Fruit fly (Drosophila melanogaster) whole organism, embryonic: ENCODE measurements around the gene lectin-24Db.

Experiments used
- Abd-B ChIP-seq: fragments of 200-800 bp; sonication (Bioruptor generic); optimal IDR thresholded peaks from 2 replicates; lab custom pipeline; 2018; ENCODE audit warnings: missing biosample characterization, mild to moderate bottlenecking, missing genetic modification characterization, moderate library complexity
- CG10431 ChIP-seq: fragments of 200-800 bp; sonication (Bioruptor generic); optimal IDR thresholded peaks from 3 replicates; lab custom pipeline; 2018; ENCODE audit warnings: missing biosample characterization, mild to moderate bottlenecking, missing genetic modification characterization
- CG11504 ChIP-seq: fragments of 200-800 bp; sonication (Bioruptor generic); optimal IDR thresholded peaks from 3 replicates; lab custom pipeline; 2019; ENCODE audit warnings: missing biosample characterization, mild to moderate bottlenecking, missing genetic modification characterization, moderate library complexity
- CG12299 ChIP-seq: fragments of 200-800 bp; sonication (Bioruptor generic); optimal IDR thresholded peaks from 2 replicates; lab custom pipeline; 2018; ENCODE audit warnings: missing biosample characterization, mild to moderate bottlenecking, missing genetic modification characterization
- CG1233 ChIP-seq: fragments of 200-800 bp; sonication (Bioruptor generic); optimal IDR thresholded peaks from 4 replicates; lab custom pipeline; 2018; ENCODE audit warnings: missing biosample characterization, mild to moderate bottlenecking, missing genetic modification characterization
- CG13287 ChIP-seq: fragments of 200-800 bp; sonication (Bioruptor generic); IDR thresholded peaks from 2 replicates; pipeline ENCODE4 v1.3.6; 2022; ENCODE audit warnings: missing biosample characterization, missing genetic modification characterization; ENCODE audit not compliant: partially characterized antibody
- CG14441 ChIP-seq: fragments of 200-800 bp; sonication (Bioruptor generic); IDR thresholded peaks from 2 replicates; pipeline ENCODE4 v1.3.6; 2022; ENCODE audit warnings: missing biosample characterization, missing genetic modification characterization
- CG1603 ChIP-seq: fragments of 200-800 bp; sonication (Bioruptor generic); optimal IDR thresholded peaks from 2 replicates; lab custom pipeline; 2019; ENCODE audit warnings: missing biosample characterization, mild to moderate bottlenecking, missing genetic modification characterization, moderate library complexity
- CG16779 ChIP-seq: fragments of 200-800 bp; sonication (Bioruptor generic); IDR thresholded peaks from 2 replicates; pipeline ENCODE4 v1.3.6; 2022; ENCODE audit warnings: missing biosample characterization, missing genetic modification characterization
- CG17829 ChIP-seq: fragments of 200-800 bp; optimal IDR thresholded peaks from 2 replicates; lab custom pipeline; 2019; ENCODE audit warnings: missing biosample characterization, mild to moderate bottlenecking, missing genetic modification characterization, moderate library complexity
- CG18764 ChIP-seq: fragments of 200-800 bp; sonication (Bioruptor generic); optimal IDR thresholded peaks from 3 replicates; lab custom pipeline; 2016; ENCODE audit warnings: missing biosample characterization, missing genetic modification characterization
- CG2678 ChIP-seq: fragments of 200-800 bp; sonication (Bioruptor generic); optimal IDR thresholded peaks from 3 replicates; lab custom pipeline; 2019; ENCODE audit warnings: missing biosample characterization, mild to moderate bottlenecking, missing genetic modification characterization, moderate library complexity
- CG31224 ChIP-seq: fragments of 200-800 bp; sonication (Bioruptor generic); IDR thresholded peaks from 2 replicates; pipeline ENCODE4 v1.3.6; 2022; ENCODE audit warnings: missing biosample characterization, missing genetic modification characterization
- CG3163 ChIP-seq: fragments of 200-800 bp; sonication (Bioruptor generic); optimal IDR thresholded peaks from 3 replicates; lab custom pipeline; 2016; ENCODE audit warnings: missing biosample characterization, missing genetic modification characterization
- CG3847 ChIP-seq: fragments of 200-800 bp; sonication (Bioruptor generic); IDR thresholded peaks from 2 replicates; pipeline ENCODE4 v1.3.6; 2022; ENCODE audit warnings: missing biosample characterization, missing genetic modification characterization
- CG7556 ChIP-seq: fragments of 200-800 bp; sonication (Bioruptor generic); optimal IDR thresholded peaks from 2 replicates; lab custom pipeline; 2017; ENCODE audit warnings: missing biosample characterization, mild to moderate bottlenecking, missing genetic modification characterization
- CG8924 ChIP-seq: fragments of 200-800 bp; optimal IDR thresholded peaks from 3 replicates; lab custom pipeline; 2019; ENCODE audit warnings: missing biosample characterization, mild to moderate bottlenecking, missing genetic modification characterization, moderate library complexity
- E2f2 ChIP-seq: fragments of 200-800 bp; sonication (Bioruptor generic); IDR thresholded peaks from 2 replicates; pipeline ENCODE4 v1.3.6; 2022; ENCODE audit warnings: missing biosample characterization, missing genetic modification characterization
- GATAe ChIP-seq: fragments of 200-800 bp; sonication (Bioruptor generic); conservative IDR thresholded peaks from 2 replicates; pipeline ENCODE4 v1.3.6; 2022; ENCODE audit warnings: missing biosample characterization, missing genetic modification characterization
- H2.0 ChIP-seq: fragments of 200-800 bp; sonication (Bioruptor generic); IDR thresholded peaks from 2 replicates; pipeline ENCODE4 v1.3.6; 2022; ENCODE audit warnings: missing biosample characterization, missing genetic modification characterization
- HmgZ ChIP-seq: fragments of 200-800 bp; sonication (Bioruptor generic); optimal IDR thresholded peaks from 2 replicates; lab custom pipeline; 2018; ENCODE audit warnings: missing biosample characterization, mild to moderate bottlenecking, missing genetic modification characterization
- MBD-R2 ChIP-seq: fragments of 200-800 bp; sonication (Bioruptor generic); IDR thresholded peaks from 2 replicates; pipeline ENCODE4 v1.3.6; 2022; ENCODE audit warnings: missing biosample characterization, missing genetic modification characterization
- Meics ChIP-seq: fragments of 200-800 bp; sonication (Bioruptor generic); optimal IDR thresholded peaks from 2 replicates; lab custom pipeline; 2017; ENCODE audit warnings: missing biosample characterization, mild to moderate bottlenecking, missing genetic modification characterization
- NC2β ChIP-seq: fragments of 200-800 bp; sonication (Bioruptor generic); optimal IDR thresholded peaks from 2 replicates; lab custom pipeline; 2016; ENCODE audit warnings: missing biosample characterization, missing genetic modification characterization
- Nf-YC ChIP-seq: fragments of 200-800 bp; optimal IDR thresholded peaks from 3 replicates; lab custom pipeline; 2019; ENCODE audit warnings: missing biosample characterization, mild to moderate bottlenecking, missing genetic modification characterization, moderate library complexity
- Poxn ChIP-seq: fragments of 200-800 bp; sonication (Bioruptor generic); IDR thresholded peaks from 2 replicates; pipeline ENCODE4 v1.3.6; 2022; ENCODE audit warnings: missing biosample characterization, missing genetic modification characterization
- Ptx1 ChIP-seq: fragments of 200-800 bp; sonication (Bioruptor generic); IDR thresholded peaks from 2 replicates; pipeline ENCODE4 v1.3.6; 2022; ENCODE audit warnings: missing biosample characterization, missing genetic modification characterization
- Sry-β ChIP-seq: fragments of 200-800 bp; sonication (Bioruptor generic); optimal IDR thresholded peaks from 2 replicates; lab custom pipeline; 2018; ENCODE audit warnings: missing biosample characterization, mild to moderate bottlenecking, missing genetic modification characterization, moderate library complexity
- Trl ChIP-seq, 3 experiments: fragments of >200 bp in 2 of 3; fragments of 200-800 bp in 1 of 3; sonication (Bioruptor generic) in 1 of 3; optimal IDR thresholded peaks; 2 replicates in 1 of 3; 3 replicates in 2 of 3; lab custom pipeline; 2016 to 2017; ENCODE audit warnings: missing biosample characterization in 1 of 3, missing genetic modification characterization in 1 of 3
- Vsx1 ChIP-seq: fragments of 200-800 bp; sonication (Bioruptor generic); optimal IDR thresholded peaks from 2 replicates; lab custom pipeline; 2017; ENCODE audit warnings: missing biosample characterization, mild to moderate bottlenecking, missing genetic modification characterization, missing genetic modification reagents
- YL-1 ChIP-seq: fragments of 200-800 bp; sonication (Bioruptor generic); optimal IDR thresholded peaks from 3 replicates; lab custom pipeline; 2017; ENCODE audit warnings: missing biosample characterization, mild to moderate bottlenecking, missing genetic modification characterization
- bsh ChIP-seq, 2 experiments: fragments of 200-800 bp; sonication (Bioruptor generic); optimal IDR thresholded peaks; 2 replicates each; lab custom pipeline; 2017 to 2018; ENCODE audit warnings: mild to moderate bottlenecking in 2 of 2, missing biosample characterization in 2 of 2, missing genetic modification characterization in 2 of 2, moderate library complexity in 1 of 2
- cad ChIP-seq: fragments of >200 bp; optimal IDR thresholded peaks from 2 replicates; lab custom pipeline; 2017; ENCODE audit warnings: missing biosample characterization, missing genetic modification characterization
- chif ChIP-seq, 2 experiments: fragments of 200-800 bp; sonication (Bioruptor generic); optimal IDR thresholded peaks; 3 replicates each; lab custom pipeline; 2016; ENCODE audit warnings: missing biosample characterization in 2 of 2, missing genetic modification characterization in 2 of 2
- crol ChIP-seq: fragments of 200-800 bp; sonication (Bioruptor generic); IDR thresholded peaks from 2 replicates; pipeline ENCODE4 v1.3.6; 2022; ENCODE audit warnings: missing biosample characterization, missing genetic modification characterization
- fu2 ChIP-seq: fragments of 200-800 bp; sonication (Bioruptor generic); optimal IDR thresholded peaks from 2 replicates; lab custom pipeline; 2016; ENCODE audit warnings: missing biosample characterization, missing genetic modification characterization
- grau ChIP-seq: fragments of 200-800 bp; optimal IDR thresholded peaks from 3 replicates; lab custom pipeline; 2019; ENCODE audit warnings: missing biosample characterization, mild to moderate bottlenecking, missing genetic modification characterization, moderate library complexity
- gro ChIP-seq: fragments of 200-800 bp; sonication (Bioruptor generic); optimal IDR thresholded peaks from 2 replicates; lab custom pipeline; 2016; ENCODE audit warnings: missing biosample characterization, missing genetic modification characterization
- ind ChIP-seq: fragments of 200-800 bp; sonication (Bioruptor generic); optimal IDR thresholded peaks from 3 replicates; lab custom pipeline; 2016; ENCODE audit warnings: missing biosample characterization, missing genetic modification characterization
- kni ChIP-seq: fragments of 200-800 bp; sonication (Bioruptor generic); optimal IDR thresholded peaks from 3 replicates; lab custom pipeline; 2017; ENCODE audit warnings: mild to moderate bottlenecking, missing biosample characterization, missing genetic modification reagents, missing genetic modification characterization
- lbe ChIP-seq: fragments of 200-800 bp; sonication (Bioruptor generic); optimal IDR thresholded peaks from 2 replicates; lab custom pipeline; 2016; ENCODE audit warnings: missing biosample characterization, mild to moderate bottlenecking, missing genetic modification characterization
- lilli ChIP-seq: fragments of 200-800 bp; sonication (Bioruptor generic); optimal IDR thresholded peaks from 3 replicates; lab custom pipeline; 2016; ENCODE audit warnings: missing biosample characterization, missing genetic modification characterization
- nau ChIP-seq: fragments of 200-800 bp; sonication (Bioruptor generic); optimal IDR thresholded peaks from 3 replicates; lab custom pipeline; 2017; ENCODE audit warnings: missing biosample characterization, mild to moderate bottlenecking, missing genetic modification characterization, missing genetic modification reagents
- pros ChIP-seq: fragments of 200-800 bp; sonication (Bioruptor generic); optimal IDR thresholded peaks from 3 replicates; lab custom pipeline; 2019; ENCODE audit warnings: missing biosample characterization, mild to moderate bottlenecking, missing genetic modification characterization, moderate library complexity
- so ChIP-seq: fragments of 200-800 bp; sonication (Bioruptor generic); IDR thresholded peaks from 3 replicates; pipeline ENCODE4 v1.3.6; 2022; ENCODE audit warnings: missing biosample characterization, missing genetic modification characterization
- toy ChIP-seq: fragments of 200-800 bp; sonication (Bioruptor generic); IDR thresholded peaks from 2 replicates; pipeline ENCODE4 v1.3.6; 2022; ENCODE audit warnings: missing biosample characterization, missing genetic modification characterization
- twi ChIP-seq: fragments of 200-800 bp; optimal IDR thresholded peaks from 2 replicates; lab custom pipeline; 2019; ENCODE audit warnings: missing biosample characterization, mild to moderate bottlenecking, missing genetic modification characterization, moderate library complexity
- unpg ChIP-seq: fragments of 200-800 bp; sonication (Bioruptor generic); optimal IDR thresholded peaks from 3 replicates; lab custom pipeline; 2018; ENCODE audit warnings: missing biosample characterization, mild to moderate bottlenecking, missing genetic modification characterization, moderate library complexity
- vfl ChIP-seq: fragments of 200-800 bp; sonication (Bioruptor generic); optimal IDR thresholded peaks from 2 replicates; lab custom pipeline; 2016; ENCODE audit warnings: missing biosample characterization, missing genetic modification characterization
- zfh2 ChIP-seq: fragments of 200-800 bp; sonication (Bioruptor generic); optimal IDR thresholded peaks from 2 replicates; lab custom pipeline; 2016; ENCODE audit warnings: missing biosample characterization, missing genetic modification characterization

The lectin-24Db gene

dm6 chr2L:4224158-4224799, 36.4 kb downstream of the lectin-24Db start (continued):
- peak; percentile 31; the same call in 1 of the 3 replicates for TF ChIP-seq so (GFP tag; lab: Robert Waterston, UW)
- TF ChIP-seq Sry-β (GFP tag; lab: Kevin White, UChicago): no peak
- peak; percentile 9 for TF ChIP-seq CG18764
- peak; percentile 15 for TF ChIP-seq CG8924
- TF ChIP-seq CG3847 (GFP tag; lab: Robert Waterston, UW): peak; percentile 58
- peak; percentile 28 for TF ChIP-seq kni (GFP tag; lab: Kevin White, UChicago)
- TF ChIP-seq CG31224 (GFP tag; lab: Robert Waterston, UW): no peak
- TF ChIP-seq Ptx1 (GFP tag; lab: Robert Waterston, UW): no peak
- TF ChIP-seq CG17829 (tag; lab: Kevin White, UChicago): no peak
- no peak for TF ChIP-seq cad
- TF ChIP-seq CG16779 (GFP tag; lab: Robert Waterston, UW): no peak
- peak; percentile 13 for TF ChIP-seq CG11504 (tag; lab: Kevin White, UChicago)
- no peak for TF ChIP-seq chif (GFP tag; optimal IDR thresholded peaks at IDR 0.05; lab: Kevin White, UChicago)
- TF ChIP-seq pros: peak; percentile 9
- no peak for TF ChIP-seq Trl (optimal IDR thresholded peaks at IDR 0.05; lab: Kevin White, UChicago)
- TF ChIP-seq Trl (GFP tag; optimal IDR thresholded peaks at IDR 0.05; lab: Kevin White, UChicago): peak; percentile 12
- TF ChIP-seq NC2β (GFP tag; lab: Kevin White, UChicago): no peak
- no peak for TF ChIP-seq crol (GFP tag; lab: Robert Waterston, UW)
- peak; percentile 16 for TF ChIP-seq CG1603
- TF ChIP-seq lbe (GFP tag; lab: Kevin White, UChicago): peak; percentile 41
- TF ChIP-seq twi (tag; lab: Kevin White, UChicago): peak; percentile 34
- peak; percentile 24 for TF ChIP-seq CG2678 (tag; lab: Kevin White, UChicago)
- TF ChIP-seq Poxn (GFP tag; lab: Robert Waterston, UW): no peak
- TF ChIP-seq H2.0: no peak
- TF ChIP-seq MBD-R2: peak; percentile 43; the same call in 1 of the 2 replicates
- no peak for TF ChIP-seq fu2 (GFP tag; lab: Kevin White, UChicago)
- 0 out of 2 replicates have a peak, but pooled peaks have one; percentile 26 for TF ChIP-seq CG14441
- no peak for TF ChIP-seq bsh (GFP tag; optimal IDR thresholded peaks at IDR 0.05; lab: Kevin White, UChicago)
- TF ChIP-seq Nf-YC (tag; lab: Kevin White, UChicago): peak; percentile 9
- TF ChIP-seq nau (GFP tag; lab: Kevin White, UChicago): peak; percentile 51
- peak; percentile 24 for TF ChIP-seq CG10431
- TF ChIP-seq CG12299 (tag; lab: Kevin White, UChicago): no peak
- TF ChIP-seq Meics (GFP tag; lab: Kevin White, UChicago): peak; percentile 46
- TF ChIP-seq HmgZ (tag; lab: Kevin White, UChicago): no peak
- TF ChIP-seq CG1233 (GFP tag; lab: Kevin White, UChicago): peak; percentile 5
- TF ChIP-seq vfl (GFP tag; lab: Kevin White, UChicago): no peak
- TF ChIP-seq E2f2 (GFP tag; lab: Robert Waterston, UW): peak; percentile 97
- TF ChIP-seq grau (tag; lab: Kevin White, UChicago): peak; percentile 4
- TF ChIP-seq ind (GFP tag; lab: Kevin White, UChicago): peak; percentile 43
- TF ChIP-seq YL-1: peak; percentile 22
- TF ChIP-seq gro (GFP tag; lab: Kevin White, UChicago): no peak
- TF ChIP-seq CG7556: peak; percentile 25
- no peak for TF ChIP-seq Abd-B (GFP tag; lab: Kevin White, UChicago)
- peak; percentile 37 for TF ChIP-seq Vsx1 (GFP tag; lab: Kevin White, UChicago)
- peak; percentile 63 for TF ChIP-seq lilli (GFP tag; lab: Kevin White, UChicago)
- TF ChIP-seq CG13287 (GFP tag; lab: Robert Waterston, UW): no peak
- TF ChIP-seq GATAe (GFP tag; lab: Robert Waterston, UW): peak; percentile 82
- TF ChIP-seq toy (GFP tag; lab: Robert Waterston, UW): no peak
- peak; percentile 43 for TF ChIP-seq zfh2 (GFP tag; lab: Kevin White, UChicago)
- TF ChIP-seq CG3163: no peak
- peak; percentile 1 for TF ChIP-seq unpg (GFP tag; lab: Kevin White, UChicago)
